Fruit fly (Drosophila melanogaster) whole organism, pupa: ENCODE data around the gene MED10.

Experiments
- CG10348 ChIP-seq: fragments of 200-800 bp; sonication (Bioruptor generic); IDR thresholded peaks from 2 replicates; pipeline ENCODE4 v1.3.6; 2022; ENCODE audit warnings: missing biosample characterization, missing genetic modification characterization
- CG32121 ChIP-seq: fragments of 200-800 bp; sonication (Bioruptor generic); IDR thresholded peaks from 2 replicates; pipeline ENCODE4 v1.3.6; 2022; ENCODE audit warnings: missing biosample characterization, missing genetic modification characterization
- CG34367 ChIP-seq: fragments of 200-800 bp; sonication (Bioruptor generic); optimal IDR thresholded peaks from 2 replicates; lab custom pipeline; 2018; ENCODE audit warnings: missing biosample characterization, mild to moderate bottlenecking, missing genetic modification characterization
- CG4496 ChIP-seq: fragments of 200-800 bp; sonication (Bioruptor generic); IDR thresholded peaks from 3 replicates; pipeline ENCODE4 v1.3.6; 2022; ENCODE audit warnings: missing biosample characterization, missing genetic modification characterization
- D1 ChIP-seq: fragments of 200-800 bp; sonication (Bioruptor generic); optimal IDR thresholded peaks from 2 replicates; lab custom pipeline; 2018; ENCODE audit warnings: missing biosample characterization, mild to moderate bottlenecking, missing genetic modification characterization, moderate library complexity
- EcR ChIP-seq: fragments of 200-800 bp; sonication (Bioruptor generic); optimal IDR thresholded peaks from 3 replicates; lab custom pipeline; 2019; ENCODE audit warnings: missing biosample characterization, missing genetic modification characterization, mild to moderate bottlenecking, moderate library complexity, missing genetic modification reagents
- Snoo ChIP-seq: fragments of 200-800 bp; sonication (Bioruptor generic); optimal IDR thresholded peaks from 3 replicates; lab custom pipeline; 2017; ENCODE audit warnings: missing biosample characterization, mild to moderate bottlenecking, missing genetic modification characterization, inconsistent platforms

dm6 chr3L:16277135-16277534 lies 45.3 kb downstream of the MED10 start, which contains the start of gene CG13065:
- TF ChIP-seq Snoo (tag; lab: Kevin White, UChicago) (no peak), EcR (GFP tag; lab: Kevin White, UChicago) (no peak), CG4496 (GFP tag; lab: Robert Waterston, UW) (no peak), CG32121 (GFP tag; lab: Robert Waterston, UW) (no peak), CG10348 (GFP tag; lab: Robert Waterston, UW) (no peak), D1 (tag; lab: Kevin White, UChicago) (no peak), CG34367 (no peak)
